Fruit fly (Drosophila melanogaster): ENCODE measurements around the gene CG16781.

DNA sequence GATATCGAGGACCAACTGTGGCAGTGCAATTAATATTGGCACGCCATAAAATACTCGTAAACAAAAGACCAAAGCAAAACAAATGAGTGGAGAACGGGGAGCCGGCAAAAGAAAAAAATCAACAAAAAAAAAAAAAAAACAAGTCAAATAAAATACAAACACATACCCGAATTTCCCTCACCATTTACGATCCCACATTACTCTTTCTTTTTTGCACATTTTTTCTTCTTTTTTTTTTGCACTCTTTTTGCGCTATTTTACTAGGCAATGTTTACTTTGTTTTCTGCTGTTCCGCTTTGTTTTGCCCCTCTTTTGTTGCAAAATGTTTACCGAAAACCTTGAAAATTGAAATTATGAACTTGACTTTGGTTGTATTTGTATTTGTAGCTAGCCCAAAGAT lies 17.2 kb downstream of the CG16781 start:
- TF ChIP-seq usp (GFP tag; optimal IDR thresholded peaks at IDR 0.05) (no peak), Dll (optimal IDR thresholded peaks at IDR 0.05) (no peak), psq (optimal IDR thresholded peaks at IDR 0.05) (no peak)
